Fruit fly (Drosophila melanogaster): ENCODE measurements around the gene CG7968.

CG7968 gene

DNA sequence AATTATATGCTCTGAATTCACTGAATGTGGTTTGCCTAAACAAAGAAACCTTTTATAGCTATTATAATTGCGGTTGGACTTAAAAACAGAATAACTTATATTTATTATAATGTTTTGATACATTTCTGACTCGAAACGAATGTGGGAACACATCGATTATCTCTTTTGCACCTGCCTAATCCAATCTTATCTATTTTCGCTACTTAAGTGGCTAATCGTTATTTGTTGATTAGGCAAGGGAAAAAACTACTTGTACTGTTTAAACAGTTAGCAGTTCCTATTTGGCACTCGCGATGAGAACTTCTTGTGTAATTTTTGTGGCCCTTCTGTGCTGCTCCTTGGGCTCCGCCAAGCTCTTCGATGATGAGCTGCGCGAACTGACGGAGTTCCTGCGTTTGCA lies at the start of gene CG7968:
CG7968 (plus strand) TSS at position 276 of the 400 bp plus-strand sequence.
- TF ChIP-seq Mnt (GFP tag; optimal IDR thresholded peaks at IDR 0.05) (no peak), CG33017 (tag; optimal IDR thresholded peaks at IDR 0.05) (no peak), Clk (GFP tag; optimal IDR thresholded peaks at IDR 0.05) (no peak), CG7045 (GFP tag; optimal IDR thresholded peaks at IDR 0.05) (no peak), CG12768 (GFP tag; optimal IDR thresholded peaks at IDR 0.05) (no peak), pad (GFP tag; optimal IDR thresholded peaks at IDR 0.05) (no peak), tj (GFP tag; optimal IDR thresholded peaks at IDR 0.05) (no peak), CG7101 (tag; optimal IDR thresholded peaks at IDR 0.05) (no peak)

DNA sequence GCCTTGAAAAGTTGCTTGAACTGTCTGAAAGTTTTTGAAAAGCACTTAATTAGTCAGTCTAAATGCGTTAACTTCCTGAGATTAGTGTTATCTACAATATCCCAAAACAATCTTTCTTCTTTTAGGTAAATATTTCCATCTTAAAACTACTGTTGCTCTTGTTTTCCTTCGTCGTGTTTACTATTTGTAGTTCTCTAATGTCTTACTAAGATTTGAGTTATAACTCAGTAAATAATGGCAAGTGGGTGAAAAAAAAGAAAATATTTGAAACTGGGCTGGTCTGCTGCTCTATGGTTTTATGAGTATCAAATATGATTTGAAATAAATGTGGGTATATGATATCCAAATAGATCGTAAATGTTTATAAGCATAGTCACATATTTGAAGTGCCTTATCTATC lies 48.0 kb upstream of the CG7968 start:
- peak; percentile 60 for TF ChIP-seq cic (GFP tag; optimal IDR thresholded peaks at IDR 0.05)
- TF ChIP-seq CG7101 (tag; optimal IDR thresholded peaks at IDR 0.05), result peak; percentile 61
- TF ChIP-seq CG12768 (GFP tag; optimal IDR thresholded peaks at IDR 0.05), result peak; percentile 16
- TF ChIP-seq CG7045 (GFP tag; optimal IDR thresholded peaks at IDR 0.05), result peak; percentile 47
- no peak for TF ChIP-seq pad (GFP tag; optimal IDR thresholded peaks at IDR 0.05)
- TF ChIP-seq CG1620 (GFP tag; optimal IDR thresholded peaks at IDR 0.05), result no peak
- peak; percentile 40 for TF ChIP-seq CG33017 (tag; optimal IDR thresholded peaks at IDR 0.05)
- TF ChIP-seq Crg-1 (GFP tag; optimal IDR thresholded peaks at IDR 0.05), result peak; percentile 12

DNA sequence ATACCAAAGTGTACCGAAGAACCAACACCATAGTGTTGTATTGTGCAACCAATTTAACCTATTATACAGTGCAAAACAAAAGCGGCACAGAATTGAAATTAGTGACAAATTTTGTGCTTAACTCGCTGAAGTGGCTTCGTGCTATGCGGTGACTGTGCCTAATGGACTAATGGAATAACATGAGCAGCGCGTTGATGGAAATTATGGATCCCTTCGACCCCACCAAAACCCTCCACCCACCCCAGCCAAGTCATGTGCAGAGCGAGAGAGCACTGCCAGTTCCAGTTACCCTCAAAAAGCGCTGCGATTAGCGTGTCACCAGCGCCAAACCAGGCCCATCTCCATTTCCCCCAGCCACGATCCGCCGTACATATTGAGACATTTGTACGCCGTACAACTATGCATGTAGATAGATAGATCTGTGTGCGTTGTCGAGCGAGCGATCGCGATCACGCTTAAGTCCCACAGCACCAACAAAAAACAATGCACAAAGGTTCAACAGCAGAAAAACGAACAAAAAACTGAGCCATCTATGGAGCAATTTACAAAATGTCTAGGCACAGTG lies 47.0 kb upstream of the CG7968 start:
- no peak for TF ChIP-seq CG5204 (GFP tag; optimal IDR thresholded peaks at IDR 0.05)
- TF ChIP-seq ovo (GFP tag; optimal IDR thresholded peaks at IDR 0.05), result no peak
- TF ChIP-seq CG7045 (GFP tag; optimal IDR thresholded peaks at IDR 0.05), result no peak
- TF ChIP-seq bab1 (GFP tag; optimal IDR thresholded peaks at IDR 0.05), result no peak
- no peak for TF ChIP-seq tj (GFP tag; optimal IDR thresholded peaks at IDR 0.05)
- TF ChIP-seq cic (GFP tag; optimal IDR thresholded peaks at IDR 0.05), result peak; percentile 51
- TF ChIP-seq Hr96 (GFP tag; optimal IDR thresholded peaks at IDR 0.05), result no peak
- TF ChIP-seq CG7101 (tag; optimal IDR thresholded peaks at IDR 0.05), result no peak
- peak; percentile 58 for TF ChIP-seq CG12768 (GFP tag; optimal IDR thresholded peaks at IDR 0.05)
- TF ChIP-seq toe (GFP tag; optimal IDR thresholded peaks at IDR 0.05), result no peak
- no peak for TF ChIP-seq CG1620 (GFP tag; optimal IDR thresholded peaks at IDR 0.05)
- no peak for TF ChIP-seq pad (GFP tag; optimal IDR thresholded peaks at IDR 0.05)
- TF ChIP-seq cnc (optimal IDR thresholded peaks at IDR 0.05), result no peak
- TF ChIP-seq Mnt (GFP tag; optimal IDR thresholded peaks at IDR 0.05), result peak; percentile 35

DNA sequence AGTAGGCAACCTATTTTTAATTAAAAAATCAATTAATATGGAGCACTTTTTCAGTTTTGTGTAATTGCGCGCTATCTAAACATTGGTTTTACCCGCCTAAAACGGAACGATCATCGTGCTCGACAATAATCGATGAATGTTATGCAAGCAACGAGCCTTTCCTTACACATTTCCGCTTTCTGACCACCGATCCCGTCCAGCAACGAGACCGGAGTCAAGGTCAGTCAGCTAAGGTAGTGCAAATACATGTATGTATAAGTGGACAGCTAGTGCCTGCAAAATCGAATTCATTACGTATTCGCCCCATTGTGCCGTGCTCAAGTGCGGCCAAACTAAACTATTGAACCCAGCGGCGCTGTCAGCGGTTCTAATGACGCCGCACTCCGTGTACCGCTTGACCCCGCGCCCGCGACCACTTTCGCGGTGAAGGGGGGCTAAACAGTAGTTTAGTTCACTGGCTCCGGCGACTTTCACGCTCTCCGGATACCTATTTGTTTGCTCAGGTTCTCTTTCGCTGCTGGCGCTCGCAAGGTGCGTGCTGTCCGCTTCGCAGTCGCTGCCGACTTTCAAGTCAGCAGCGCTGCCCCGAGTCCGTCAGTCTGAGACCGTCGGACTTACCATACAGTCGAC lies 46.1 kb upstream of the CG7968 start, which contains the start of gene CAH1:
CAH1 (plus strand) TSS at position 595 of the 630 bp plus-strand sequence.
- no peak for TF ChIP-seq CG7045 (GFP tag; optimal IDR thresholded peaks at IDR 0.05)
- peak; percentile 11 for TF ChIP-seq Mnt (GFP tag; optimal IDR thresholded peaks at IDR 0.05)
- TF ChIP-seq tj (GFP tag; optimal IDR thresholded peaks at IDR 0.05), result peak; percentile 32
- peak; percentile 70 for TF ChIP-seq CG12768 (GFP tag; optimal IDR thresholded peaks at IDR 0.05)
- TF ChIP-seq ovo (GFP tag; optimal IDR thresholded peaks at IDR 0.05), result peak; percentile 23
- peak in 1 of 2 experiments; percentile 37 for TF ChIP-seq cnc (optimal IDR thresholded peaks at IDR 0.05)
- TF ChIP-seq cic (GFP tag; optimal IDR thresholded peaks at IDR 0.05), result peak; percentile 52
- peak; percentile 1 for TF ChIP-seq CG33017 (tag; optimal IDR thresholded peaks at IDR 0.05)
- no peak for TF ChIP-seq bab1 (GFP tag; optimal IDR thresholded peaks at IDR 0.05)

DNA sequence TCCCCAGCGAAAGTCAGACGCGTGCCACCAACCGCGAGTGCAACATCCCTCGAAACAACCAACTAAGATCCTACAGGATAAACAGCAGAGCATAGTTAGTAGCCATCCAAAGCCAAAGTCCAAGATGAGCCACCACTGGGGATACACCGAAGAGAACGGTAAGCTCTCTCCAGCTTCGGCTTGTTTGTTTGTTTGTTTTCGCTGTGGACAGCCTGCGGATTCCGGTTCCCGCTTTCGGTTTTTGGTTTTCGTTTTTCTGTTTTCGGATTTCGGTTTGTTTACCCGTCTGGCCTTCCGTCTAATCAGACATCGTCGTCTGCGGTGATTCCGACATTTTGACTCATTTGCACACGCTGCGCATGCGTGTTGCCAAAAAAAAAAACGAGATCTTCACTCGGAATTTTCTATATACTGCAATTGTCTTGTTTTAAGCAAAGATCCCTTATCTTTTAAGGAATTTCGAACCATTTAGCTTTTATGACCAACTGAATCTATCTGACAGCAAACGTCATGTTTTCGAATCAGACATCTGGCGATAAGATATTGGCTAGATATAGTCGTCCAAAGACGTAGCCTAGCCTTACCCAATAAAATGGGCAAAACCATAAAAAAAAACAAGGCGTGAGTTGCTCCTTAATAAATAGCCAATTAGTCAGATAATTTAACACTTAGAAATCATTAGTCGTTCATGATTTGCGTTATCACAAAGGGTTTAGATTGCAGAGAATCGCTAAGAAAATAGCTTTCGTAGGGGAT lies 45.2 kb upstream of the CG7968 start:
- no peak for TF ChIP-seq tj (GFP tag; optimal IDR thresholded peaks at IDR 0.05)
- peak; percentile 90 for TF ChIP-seq kay (GFP tag; ENCODE audit: borderline replicate concordance)
- no peak for TF ChIP-seq CG12768 (GFP tag; optimal IDR thresholded peaks at IDR 0.05)
- TF ChIP-seq Clk (GFP tag; optimal IDR thresholded peaks at IDR 0.05), result no peak
- no peak for TF ChIP-seq CG1620 (GFP tag; optimal IDR thresholded peaks at IDR 0.05)

dm6 chr2L:13804561-13805067 lies 44.6 kb upstream of the CG7968 start:
- no peak for TF ChIP-seq bab1 (GFP tag; optimal IDR thresholded peaks at IDR 0.05)
- no peak for TF ChIP-seq CG7101 (tag; optimal IDR thresholded peaks at IDR 0.05)
- TF ChIP-seq cic (GFP tag; optimal IDR thresholded peaks at IDR 0.05), result peak; percentile 3
- TF ChIP-seq Clk (GFP tag; optimal IDR thresholded peaks at IDR 0.05), result no peak

DNA sequence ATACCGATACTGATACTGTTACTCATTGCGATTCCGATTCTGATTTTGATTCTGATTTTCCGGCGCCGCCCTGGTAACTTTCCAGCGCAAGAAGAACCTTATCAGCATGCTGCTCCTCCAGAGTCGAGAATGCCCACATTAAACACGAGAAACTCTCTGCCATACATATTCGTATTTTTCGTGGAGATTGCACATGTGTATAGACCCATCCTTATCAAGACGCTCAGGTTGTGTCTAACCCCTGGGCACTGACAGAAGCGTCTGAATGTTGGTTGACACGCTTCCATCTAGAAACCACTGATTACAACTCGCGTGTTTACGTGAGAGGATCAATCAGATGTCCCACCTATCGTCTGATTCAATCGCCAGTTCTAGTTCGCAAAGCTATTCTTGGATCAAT lies 44.0 kb upstream of the CG7968 start:
- TF ChIP-seq cic (GFP tag; optimal IDR thresholded peaks at IDR 0.05) (peak; percentile 13), Mnt (GFP tag; optimal IDR thresholded peaks at IDR 0.05) (peak; percentile 52), CG33017 (tag; optimal IDR thresholded peaks at IDR 0.05) (no peak)

All from whole organism, adult.